Fruit fly (Drosophila melanogaster) whole organism, embryonic: ENCODE data around the gene Gr93a.

Experiments used
- B-H2 ChIP-seq: fragments of 200-800 bp; sonication (Bioruptor generic); optimal IDR thresholded peaks from 2 replicates; lab custom pipeline; 2018; ENCODE audit warnings: missing biosample characterization, mild to moderate bottlenecking, missing genetic modification characterization
- Bdp1 ChIP-seq: fragments of 200-800 bp; sonication (Bioruptor generic); optimal IDR thresholded peaks from 3 replicates; lab custom pipeline; 2016; ENCODE audit warnings: missing biosample characterization, missing genetic modification characterization
- Blimp-1 ChIP-seq: fragments of 200-800 bp; sonication (Bioruptor generic); optimal IDR thresholded peaks from 3 replicates; lab custom pipeline; 2018; ENCODE audit warnings: missing biosample characterization, missing genetic modification characterization, mild to moderate bottlenecking, moderate library complexity, missing genetic modification reagents
- CG10267 ChIP-seq: fragments of 200-800 bp; sonication (Bioruptor generic); optimal IDR thresholded peaks from 2 replicates; lab custom pipeline; 2018; ENCODE audit warnings: missing biosample characterization, mild to moderate bottlenecking, missing genetic modification characterization, moderate library complexity
- CG10543 ChIP-seq: fragments of 200-800 bp; sonication (Bioruptor generic); optimal IDR thresholded peaks from 3 replicates; lab custom pipeline; 2017; ENCODE audit warnings: missing biosample characterization, mild to moderate bottlenecking, missing genetic modification characterization, moderate library complexity
- CG13287 ChIP-seq: fragments of 200-800 bp; sonication (Bioruptor generic); IDR thresholded peaks from 2 replicates; pipeline ENCODE4 v1.3.6; 2022; ENCODE audit warnings: missing biosample characterization, missing genetic modification characterization; ENCODE audit not compliant: partially characterized antibody
- CG14014 ChIP-seq: fragments of 200-800 bp; sonication (Bioruptor generic); IDR thresholded peaks from 2 replicates; pipeline ENCODE4 v1.3.6; 2022; ENCODE audit warnings: missing biosample characterization, missing genetic modification characterization
- CG14050 ChIP-seq: fragments of 200-800 bp; sonication (Bioruptor generic); IDR thresholded peaks from 3 replicates; pipeline ENCODE4 v1.3.6; 2022; ENCODE audit warnings: missing biosample characterization, missing genetic modification characterization
- CG15011 ChIP-seq: fragments of 200-800 bp; sonication (Bioruptor generic); optimal IDR thresholded peaks from 3 replicates; lab custom pipeline; 2018; ENCODE audit warnings: missing biosample characterization, mild to moderate bottlenecking, missing genetic modification characterization
- CG17359 ChIP-seq: fragments of 200-800 bp; sonication (Bioruptor generic); optimal IDR thresholded peaks from 3 replicates; lab custom pipeline; 2018; ENCODE audit warnings: missing biosample characterization, mild to moderate bottlenecking, missing genetic modification characterization, moderate library complexity
- CG18262 ChIP-seq: fragments of 200-800 bp; optimal IDR thresholded peaks from 3 replicates; lab custom pipeline; 2019; ENCODE audit warnings: missing biosample characterization, mild to moderate bottlenecking, missing genetic modification characterization, moderate library complexity
- CG18599 ChIP-seq: fragments of 200-800 bp; sonication (Bioruptor generic); optimal IDR thresholded peaks from 3 replicates; lab custom pipeline; 2017; ENCODE audit warnings: missing biosample characterization, missing genetic modification characterization, mild to moderate bottlenecking, moderate library complexity, missing genetic modification reagents
- CG3281 ChIP-seq: fragments of 200-800 bp; sonication (Bioruptor generic); optimal IDR thresholded peaks from 3 replicates; lab custom pipeline; 2017; ENCODE audit warnings: missing biosample characterization, mild to moderate bottlenecking, missing genetic modification characterization
- CG33557 ChIP-seq: fragments of 200-800 bp; sonication (Bioruptor generic); optimal IDR thresholded peaks from 2 replicates; lab custom pipeline; 2019; ENCODE audit warnings: missing biosample characterization, mild to moderate bottlenecking, missing genetic modification characterization, moderate library complexity
- CG4328 ChIP-seq: fragments of 200-800 bp; sonication (Bioruptor generic); optimal IDR thresholded peaks from 3 replicates; lab custom pipeline; 2017; ENCODE audit warnings: missing biosample characterization, missing genetic modification reagents, missing genetic modification characterization
- CG6254 ChIP-seq: fragments of 200-800 bp; sonication (Bioruptor generic); optimal IDR thresholded peaks from 3 replicates; lab custom pipeline; 2017; ENCODE audit warnings: mild to moderate bottlenecking, missing biosample characterization, missing genetic modification reagents, missing genetic modification characterization
- CG8359 ChIP-seq: fragments of 200-800 bp; sonication (Bioruptor generic); optimal IDR thresholded peaks from 2 replicates; lab custom pipeline; 2017; ENCODE audit warnings: missing biosample characterization, mild to moderate bottlenecking, missing genetic modification characterization, borderline replicate concordance
- Chrac-16 ChIP-seq: fragments of 200-800 bp; sonication (Bioruptor generic); optimal IDR thresholded peaks from 3 replicates; lab custom pipeline; 2016; ENCODE audit warnings: missing biosample characterization, missing genetic modification characterization
- Deaf1 ChIP-seq: fragments of 200-800 bp; optimal IDR thresholded peaks from 3 replicates; lab custom pipeline; 2019; ENCODE audit warnings: missing biosample characterization, mild to moderate bottlenecking, missing genetic modification characterization, moderate library complexity
- Drgx ChIP-seq: fragments of 200-800 bp; sonication (Bioruptor generic); IDR thresholded peaks from 2 replicates; pipeline ENCODE4 v1.3.6; 2022; ENCODE audit warnings: missing biosample characterization, missing genetic modification characterization
- H2.0 ChIP-seq: fragments of 200-800 bp; sonication (Bioruptor generic); IDR thresholded peaks from 2 replicates; pipeline ENCODE4 v1.3.6; 2022; ENCODE audit warnings: missing biosample characterization, missing genetic modification characterization
- HLH3B ChIP-seq: fragments of 200-800 bp; sonication (Bioruptor generic); IDR thresholded peaks from 2 replicates; pipeline ENCODE4 v1.3.6; 2022; ENCODE audit warnings: missing biosample characterization, missing genetic modification characterization
- HLHmδ ChIP-seq: fragments of 200-800 bp; sonication (Bioruptor generic); optimal IDR thresholded peaks from 2 replicates; lab custom pipeline; 2018; ENCODE audit warnings: missing biosample characterization, mild to moderate bottlenecking, missing genetic modification characterization, moderate library complexity
- Oaz ChIP-seq: fragments of 200-800 bp; sonication (Bioruptor generic); IDR thresholded peaks from 2 replicates; pipeline ENCODE4 v1.3.6; 2022; ENCODE audit warnings: missing biosample characterization, missing genetic modification characterization
- Oli ChIP-seq: fragments of 200-800 bp; sonication (Bioruptor generic); optimal IDR thresholded peaks from 2 replicates; lab custom pipeline; 2018; ENCODE audit warnings: missing biosample characterization, mild to moderate bottlenecking, missing genetic modification characterization, moderate library complexity
- Optix ChIP-seq: fragments of 200-800 bp; sonication (Bioruptor generic); IDR thresholded peaks from 3 replicates; pipeline ENCODE4 v1.3.6; 2022; ENCODE audit warnings: missing biosample characterization, missing genetic modification characterization
- Pdp1 ChIP-seq, 2 experiments: fragments of 200-800 bp; sonication (Bioruptor generic); optimal IDR thresholded peaks; 3 replicates each; lab custom pipeline; 2016; ENCODE audit warnings: missing biosample characterization in 2 of 2, missing genetic modification characterization in 2 of 2, mild to moderate bottlenecking in 1 of 2, moderate library complexity in 1 of 2
- Sin3A ChIP-seq: fragments of >200 bp; optimal IDR thresholded peaks from 2 replicates; lab custom pipeline; 2018
- Sox100B ChIP-seq: fragments of 200-800 bp; sonication (Bioruptor generic); optimal IDR thresholded peaks from 3 replicates; lab custom pipeline; 2018; ENCODE audit warnings: missing biosample characterization, mild to moderate bottlenecking, missing genetic modification characterization
- Sox102F ChIP-seq: fragments of 200-800 bp; sonication (Bioruptor generic); optimal IDR thresholded peaks from 2 replicates; lab custom pipeline; 2018; ENCODE audit warnings: missing biosample characterization, mild to moderate bottlenecking, missing genetic modification characterization, moderate library complexity
- Sry-β ChIP-seq: fragments of 200-800 bp; sonication (Bioruptor generic); optimal IDR thresholded peaks from 2 replicates; lab custom pipeline; 2018; ENCODE audit warnings: missing biosample characterization, mild to moderate bottlenecking, missing genetic modification characterization, moderate library complexity
- btn ChIP-seq: fragments of 200-800 bp; sonication (Bioruptor generic); optimal IDR thresholded peaks from 2 replicates; lab custom pipeline; 2016; ENCODE audit warnings: missing biosample characterization, missing genetic modification characterization
- caup ChIP-seq: fragments of 200-800 bp; sonication (Bioruptor generic); optimal IDR thresholded peaks from 3 replicates; lab custom pipeline; 2017; ENCODE audit warnings: missing biosample characterization, mild to moderate bottlenecking, missing genetic modification characterization, moderate library complexity; ENCODE audit not compliant: severe bottlenecking
- ci ChIP-seq: fragments of 200-800 bp; sonication (Bioruptor generic); IDR thresholded peaks from 3 replicates; pipeline ENCODE4 v1.3.6; 2022; ENCODE audit warnings: missing biosample characterization, missing genetic modification characterization
- croc ChIP-seq: fragments of 200-800 bp; sonication (Bioruptor generic); conservative IDR thresholded peaks from 3 replicates; pipeline ENCODE4 v1.3.6; 2022; ENCODE audit warnings: missing biosample characterization, missing genetic modification characterization
- dati ChIP-seq: fragments of 200-800 bp; sonication (Bioruptor generic); IDR thresholded peaks from 2 replicates; pipeline ENCODE4 v1.3.6; 2022; ENCODE audit warnings: missing biosample characterization, missing genetic modification characterization
- dm ChIP-seq: fragments of 200-800 bp; sonication (Bioruptor generic); optimal IDR thresholded peaks from 3 replicates; lab custom pipeline; 2016; ENCODE audit warnings: missing biosample characterization, missing genetic modification characterization
- dmrt99B ChIP-seq: fragments of 200-800 bp; sonication (Bioruptor generic); optimal IDR thresholded peaks from 2 replicates; lab custom pipeline; 2018; ENCODE audit warnings: missing biosample characterization, mild to moderate bottlenecking, missing genetic modification characterization, moderate library complexity
- gro ChIP-seq: fragments of 200-800 bp; sonication (Bioruptor generic); optimal IDR thresholded peaks from 2 replicates; lab custom pipeline; 2016; ENCODE audit warnings: missing biosample characterization, missing genetic modification characterization
- mam ChIP-seq: fragments of 200-800 bp; sonication (Bioruptor generic); optimal IDR thresholded peaks from 3 replicates; lab custom pipeline; 2016; ENCODE audit warnings: missing biosample characterization, missing genetic modification characterization
- nom ChIP-seq: fragments of 200-800 bp; sonication (Bioruptor generic); optimal IDR thresholded peaks from 2 replicates; lab custom pipeline; 2017; ENCODE audit warnings: missing biosample characterization, missing genetic modification characterization, mild to moderate bottlenecking, moderate library complexity, missing genetic modification reagents
- pfk ChIP-seq: fragments of 200-800 bp; sonication (Bioruptor generic); optimal IDR thresholded peaks from 2 replicates; lab custom pipeline; 2018; ENCODE audit warnings: missing biosample characterization, mild to moderate bottlenecking, missing genetic modification characterization, moderate library complexity
- pum ChIP-seq: fragments of 200-800 bp; sonication (Bioruptor generic); optimal IDR thresholded peaks from 2 replicates; lab custom pipeline; 2016; ENCODE audit warnings: missing biosample characterization, missing genetic modification characterization
- pzg ChIP-seq: fragments of 200-800 bp; sonication (Bioruptor generic); optimal IDR thresholded peaks from 3 replicates; lab custom pipeline; 2018; ENCODE audit warnings: missing biosample characterization, mild to moderate bottlenecking, missing genetic modification characterization, moderate library complexity
- sisA ChIP-seq: fragments of 200-800 bp; sonication (Bioruptor generic); IDR thresholded peaks from 2 replicates; pipeline ENCODE4 v1.3.6; 2022; ENCODE audit warnings: missing biosample characterization, missing genetic modification characterization
- sug ChIP-seq: fragments of 200-800 bp; optimal IDR thresholded peaks from 2 replicates; lab custom pipeline; 2019; ENCODE audit warnings: missing biosample characterization, mild to moderate bottlenecking, missing genetic modification characterization, moderate library complexity
- tgo ChIP-seq: fragments of 200-800 bp; sonication (Bioruptor generic); IDR thresholded peaks from 3 replicates; pipeline ENCODE4 v1.3.6; 2022; ENCODE audit warnings: missing biosample characterization, missing genetic modification characterization
- tna ChIP-seq: fragments of 200-800 bp; sonication (Bioruptor generic); IDR thresholded peaks from 2 replicates; pipeline ENCODE4 v1.3.6; 2022; ENCODE audit warnings: missing biosample characterization, missing genetic modification characterization; ENCODE audit not compliant: partially characterized antibody
- unpg ChIP-seq: fragments of 200-800 bp; sonication (Bioruptor generic); optimal IDR thresholded peaks from 3 replicates; lab custom pipeline; 2018; ENCODE audit warnings: missing biosample characterization, mild to moderate bottlenecking, missing genetic modification characterization, moderate library complexity
- zen ChIP-seq: fragments of 200-800 bp; sonication (Bioruptor generic); optimal IDR thresholded peaks from 3 replicates; lab custom pipeline; 2018; ENCODE audit warnings: missing biosample characterization, mild to moderate bottlenecking, missing genetic modification characterization, moderate library complexity
- zen2 ChIP-seq: fragments of 200-800 bp; sonication (Bioruptor generic); IDR thresholded peaks from 3 replicates; pipeline ENCODE4 v1.3.6; 2022; ENCODE audit warnings: missing biosample characterization, missing genetic modification characterization; ENCODE audit not compliant: partially characterized antibody

Gr93a gene

DNA sequence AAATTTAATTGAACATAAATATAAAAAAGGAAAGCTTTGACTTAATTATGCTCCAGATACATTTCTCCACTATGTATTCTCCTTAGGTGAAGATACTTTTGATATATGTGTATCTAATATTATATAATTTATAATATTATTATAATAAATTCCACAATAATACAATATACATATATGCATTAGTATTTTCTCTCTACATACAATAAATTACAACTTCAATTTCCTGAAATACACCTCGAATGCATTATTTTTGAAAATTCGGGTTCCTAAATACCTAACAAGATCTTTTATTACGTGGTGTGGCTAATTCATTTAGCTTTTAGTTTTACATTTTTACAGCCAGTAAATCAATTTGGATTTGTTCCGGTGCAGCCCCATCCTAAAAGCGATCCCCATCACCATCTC is 2.0 kb upstream of the Gr93a start (continued):
- TF ChIP-seq zen2 (GFP tag; lab: Robert Waterston, UW) = no peak
- TF ChIP-seq dmrt99B = peak; percentile 8
- TF ChIP-seq btn (GFP tag; lab: Kevin White, UChicago) = no peak
- no peak for TF ChIP-seq Pdp1 (GFP tag; optimal IDR thresholded peaks at IDR 0.05; lab: Kevin White, UChicago)
- no peak for TF ChIP-seq H2.0
- TF ChIP-seq dati (GFP tag; lab: Robert Waterston, UW) = no peak
- peak; percentile 80 for TF ChIP-seq CG18262 (tag; lab: Kevin White, UChicago)
- TF ChIP-seq Bdp1 (GFP tag; lab: Kevin White, UChicago) = no peak
- TF ChIP-seq Sry-β (GFP tag; lab: Kevin White, UChicago) = no peak
- TF ChIP-seq pfk (GFP tag; lab: Kevin White, UChicago) = no peak
- peak; percentile 19 for TF ChIP-seq unpg
- no peak for TF ChIP-seq Oaz (GFP tag; lab: Robert Waterston, UW)
- TF ChIP-seq zen (tag; lab: Kevin White, UChicago) = no peak
- TF ChIP-seq B-H2 (GFP tag; lab: Kevin White, UChicago) = no peak
- no peak for TF ChIP-seq pzg (GFP tag; lab: Kevin White, UChicago)
- TF ChIP-seq CG13287 (GFP tag; lab: Robert Waterston, UW) = no peak
- no peak for TF ChIP-seq CG14014 (GFP tag; lab: Robert Waterston, UW)
- TF ChIP-seq CG15011 (GFP tag; lab: Kevin White, UChicago) = no peak
- TF ChIP-seq Optix (GFP tag; lab: Robert Waterston, UW) = no peak
- TF ChIP-seq mam = no peak
- peak; percentile 15 for TF ChIP-seq Oli
- TF ChIP-seq CG18599 (GFP tag; lab: Kevin White, UChicago) = no peak
- peak; percentile 54 for TF ChIP-seq CG10267
- no peak for TF ChIP-seq Sin3A (lab: Kevin White, UChicago)
- TF ChIP-seq ci (GFP tag; lab: Robert Waterston, UW) = no peak
- no peak for TF ChIP-seq tna
- peak; percentile 52 for TF ChIP-seq CG33557
- no peak for TF ChIP-seq Chrac-16 (GFP tag; lab: Kevin White, UChicago)
- TF ChIP-seq CG14050 = no peak
- peak; percentile 60 for TF ChIP-seq Blimp-1
- peak; percentile 23 for TF ChIP-seq CG6254 (GFP tag; lab: Kevin White, UChicago)
- no peak for TF ChIP-seq sisA (GFP tag; lab: Robert Waterston, UW)
- TF ChIP-seq HLHmδ (GFP tag; lab: Kevin White, UChicago) = no peak
- TF ChIP-seq Drgx (GFP tag; lab: Robert Waterston, UW) = no peak
- no peak for TF ChIP-seq HLH3B (GFP tag; lab: Robert Waterston, UW)
- TF ChIP-seq CG3281 (GFP tag; lab: Kevin White, UChicago) = no peak
- TF ChIP-seq dm (GFP tag; lab: Kevin White, UChicago) = no peak
- TF ChIP-seq Deaf1 (tag; lab: Kevin White, UChicago) = no peak
- no peak for TF ChIP-seq CG10543
- TF ChIP-seq gro = no peak
- TF ChIP-seq CG8359 (GFP tag; lab: Kevin White, UChicago) = no peak
- TF ChIP-seq caup (GFP tag; lab: Kevin White, UChicago) = no peak
- TF ChIP-seq CG17359 (tag; lab: Kevin White, UChicago) = peak; percentile 17
- TF ChIP-seq sug = no peak
- TF ChIP-seq CG4328 (GFP tag; lab: Kevin White, UChicago) = no peak
- TF ChIP-seq pum = no peak
- no peak for TF ChIP-seq nom (GFP tag; lab: Kevin White, UChicago)
- peak; percentile 15 for TF ChIP-seq Sox100B (GFP tag; lab: Kevin White, UChicago)
- peak; percentile 40 for TF ChIP-seq Sox102F (GFP tag; lab: Kevin White, UChicago)
- no peak for TF ChIP-seq tgo (GFP tag; lab: Robert Waterston, UW)
- no peak for TF ChIP-seq croc (GFP tag; lab: Robert Waterston, UW)
